Fruit fly (Drosophila melanogaster) whole organism, embryonic: ENCODE results near the gene Ror.

ENCODE experiments used
- Ada2b ChIP-seq: fragments of 200-800 bp; sonication (Bioruptor generic); IDR thresholded peaks from 2 replicates; pipeline ENCODE4 v1.3.6; 2022; ENCODE audit warnings: missing biosample characterization, missing genetic modification characterization
- CG10462 ChIP-seq: fragments of 200-800 bp; sonication (Bioruptor generic); optimal IDR thresholded peaks from 2 replicates; lab custom pipeline; 2016; ENCODE audit warnings: missing biosample characterization, missing genetic modification characterization
- CG11560 ChIP-seq: fragments of 200-800 bp; sonication (Bioruptor generic); IDR thresholded peaks from 3 replicates; pipeline ENCODE4 v1.3.6; 2022; ENCODE audit warnings: missing biosample characterization, missing genetic modification characterization
- CG13624 ChIP-seq: fragments of 200-800 bp; sonication (Bioruptor generic); optimal IDR thresholded peaks from 2 replicates; lab custom pipeline; 2016; ENCODE audit warnings: missing biosample characterization, missing genetic modification characterization
- CG14710 ChIP-seq: fragments of 200-800 bp; sonication (Bioruptor generic); optimal IDR thresholded peaks from 3 replicates; lab custom pipeline; 2019; ENCODE audit warnings: missing biosample characterization, mild to moderate bottlenecking, missing genetic modification characterization, moderate library complexity
- CG14860 ChIP-seq: fragments of 200-800 bp; sonication (Bioruptor generic); IDR thresholded peaks from 3 replicates; pipeline ENCODE4 v1.3.6; 2022; ENCODE audit warnings: missing biosample characterization, missing genetic modification characterization; ENCODE audit not compliant: partially characterized antibody
- CG16813 ChIP-seq: fragments of 200-800 bp; sonication (Bioruptor generic); IDR thresholded peaks from 3 replicates; pipeline ENCODE4 v1.3.6; 2022; ENCODE audit warnings: missing biosample characterization, missing genetic modification characterization; ENCODE audit not compliant: partially characterized antibody
- CG16815 ChIP-seq: fragments of 200-800 bp; sonication (Bioruptor generic); optimal IDR thresholded peaks from 3 replicates; lab custom pipeline; 2017; ENCODE audit warnings: missing biosample characterization, mild to moderate bottlenecking, missing genetic modification characterization
- CG18476 ChIP-seq: fragments of 200-800 bp; sonication (Bioruptor generic); optimal IDR thresholded peaks from 2 replicates; lab custom pipeline; 2016; ENCODE audit warnings: missing biosample characterization, mild to moderate bottlenecking, missing genetic modification characterization
- CG32772 ChIP-seq: fragments of 200-800 bp; sonication (Bioruptor generic); IDR thresholded peaks from 2 replicates; pipeline ENCODE4 v1.3.6; 2022; ENCODE audit warnings: missing biosample characterization, missing genetic modification characterization
- CG34422 ChIP-seq: fragments of 200-800 bp; sonication (Bioruptor generic); IDR thresholded peaks from 3 replicates; pipeline ENCODE4 v1.3.6; 2022; ENCODE audit warnings: missing biosample characterization, missing genetic modification characterization
- CG3847 ChIP-seq: fragments of 200-800 bp; sonication (Bioruptor generic); IDR thresholded peaks from 2 replicates; pipeline ENCODE4 v1.3.6; 2022; ENCODE audit warnings: missing biosample characterization, missing genetic modification characterization
- CG3995 ChIP-seq: fragments of 200-800 bp; sonication (Bioruptor generic); optimal IDR thresholded peaks from 3 replicates; lab custom pipeline; 2016; ENCODE audit warnings: missing biosample characterization, missing genetic modification characterization
- CG4424 ChIP-seq: fragments of 200-800 bp; sonication (Bioruptor generic); optimal IDR thresholded peaks from 3 replicates; lab custom pipeline; 2016; ENCODE audit warnings: missing biosample characterization, missing genetic modification characterization
- CG4617 ChIP-seq: fragments of 200-800 bp; sonication (Bioruptor generic); optimal IDR thresholded peaks from 3 replicates; lab custom pipeline; 2016; ENCODE audit warnings: missing biosample characterization, missing genetic modification characterization, borderline replicate concordance
- CG4854 ChIP-seq: fragments of 200-800 bp; sonication (Bioruptor generic); optimal IDR thresholded peaks from 2 replicates; lab custom pipeline; 2016; ENCODE audit warnings: missing biosample characterization, missing genetic modification characterization, inconsistent platforms
- CG6791 ChIP-seq: fragments of 200-800 bp; sonication (Bioruptor generic); IDR thresholded peaks from 3 replicates; pipeline ENCODE4 v1.3.6; 2022; ENCODE audit warnings: missing biosample characterization, missing genetic modification characterization; ENCODE audit not compliant: partially characterized antibody
- CG7372 ChIP-seq: fragments of 200-800 bp; sonication (Bioruptor generic); IDR thresholded peaks from 2 replicates; pipeline ENCODE4 v1.3.6; 2022; ENCODE audit warnings: missing biosample characterization, missing genetic modification characterization
- CHES-1-like ChIP-seq: fragments of 200-800 bp; sonication (Bioruptor generic); optimal IDR thresholded peaks from 2 replicates; lab custom pipeline; 2016; ENCODE audit warnings: missing biosample characterization, missing genetic modification characterization
- Dbx ChIP-seq: fragments of 200-800 bp; sonication (Bioruptor generic); IDR thresholded peaks from 3 replicates; pipeline ENCODE4 v1.3.6; 2022; ENCODE audit warnings: missing biosample characterization, missing genetic modification characterization
- Dp ChIP-seq: fragments of 200-800 bp; sonication (Bioruptor generic); optimal IDR thresholded peaks from 2 replicates; lab custom pipeline; 2018; ENCODE audit warnings: missing biosample characterization, mild to moderate bottlenecking, missing genetic modification characterization, moderate library complexity
- Dref ChIP-seq: fragments of 200-800 bp; sonication (Bioruptor generic); IDR thresholded peaks from 2 replicates; pipeline ENCODE4 v1.3.6; 2022; ENCODE audit warnings: missing biosample characterization, missing genetic modification characterization
- Drgx ChIP-seq: fragments of 200-800 bp; sonication (Bioruptor generic); IDR thresholded peaks from 2 replicates; pipeline ENCODE4 v1.3.6; 2022; ENCODE audit warnings: missing biosample characterization, missing genetic modification characterization
- HmgZ ChIP-seq: fragments of 200-800 bp; sonication (Bioruptor generic); optimal IDR thresholded peaks from 2 replicates; lab custom pipeline; 2018; ENCODE audit warnings: missing biosample characterization, mild to moderate bottlenecking, missing genetic modification characterization
- Hr3 ChIP-seq: fragments of 200-800 bp; sonication (Bioruptor generic); optimal IDR thresholded peaks from 3 replicates; lab custom pipeline; 2016; ENCODE audit warnings: missing biosample characterization, missing genetic modification characterization
- MBD-R2 ChIP-seq: fragments of 200-800 bp; sonication (Bioruptor generic); IDR thresholded peaks from 2 replicates; pipeline ENCODE4 v1.3.6; 2022; ENCODE audit warnings: missing biosample characterization, missing genetic modification characterization
- Max ChIP-seq: fragments of 200-800 bp; sonication (Bioruptor generic); optimal IDR thresholded peaks from 2 replicates; lab custom pipeline; 2016; ENCODE audit warnings: missing biosample characterization, mild to moderate bottlenecking, missing genetic modification characterization
- Myb ChIP-seq: fragments of 200-800 bp; sonication (Bioruptor generic); optimal IDR thresholded peaks from 2 replicates; lab custom pipeline; 2016; ENCODE audit warnings: missing biosample characterization, missing genetic modification characterization
- NC2α ChIP-seq: fragments of 200-800 bp; sonication (Bioruptor generic); optimal IDR thresholded peaks from 2 replicates; lab custom pipeline; 2016; ENCODE audit warnings: missing biosample characterization, missing genetic modification characterization
- Ravus ChIP-seq: fragments of 200-800 bp; sonication (Bioruptor generic); IDR thresholded peaks from 2 replicates; pipeline ENCODE4 v1.3.6; 2022; ENCODE audit warnings: missing biosample characterization, missing genetic modification characterization
- Scr ChIP-seq: fragments of 200-800 bp; sonication (Bioruptor generic); IDR thresholded peaks from 2 replicates; pipeline ENCODE4 v1.3.6; 2022; ENCODE audit warnings: missing biosample characterization, missing genetic modification characterization; ENCODE audit not compliant: partially characterized antibody
- Sin3A ChIP-seq: fragments of >200 bp; optimal IDR thresholded peaks from 2 replicates; lab custom pipeline; 2018
- Spps ChIP-seq: fragments of 200-800 bp; sonication (Bioruptor generic); optimal IDR thresholded peaks from 2 replicates; lab custom pipeline; 2018; ENCODE audit warnings: missing biosample characterization, mild to moderate bottlenecking, missing genetic modification characterization
- Vsx1 ChIP-seq: fragments of 200-800 bp; sonication (Bioruptor generic); optimal IDR thresholded peaks from 2 replicates; lab custom pipeline; 2017; ENCODE audit warnings: missing biosample characterization, mild to moderate bottlenecking, missing genetic modification characterization, missing genetic modification reagents
- YL-1 ChIP-seq: fragments of 200-800 bp; sonication (Bioruptor generic); optimal IDR thresholded peaks from 3 replicates; lab custom pipeline; 2017; ENCODE audit warnings: missing biosample characterization, mild to moderate bottlenecking, missing genetic modification characterization
- al ChIP-seq: fragments of 200-800 bp; sonication (Bioruptor generic); IDR thresholded peaks from 2 replicates; pipeline ENCODE4 v1.3.6; 2022; ENCODE audit warnings: missing biosample characterization, missing genetic modification characterization
- ap ChIP-seq: fragments of 200-800 bp; sonication (Bioruptor generic); IDR thresholded peaks from 2 replicates; pipeline ENCODE4 v1.3.6; 2022; ENCODE audit warnings: missing biosample characterization, missing genetic modification characterization
- dpn ChIP-seq, 2 experiments: fragments of 200-800 bp; sonication (Bioruptor generic); optimal IDR thresholded peaks; 3 replicates each; lab custom pipeline; 2016; ENCODE audit warnings: missing biosample characterization in 2 of 2, missing genetic modification characterization in 2 of 2
- emc ChIP-seq: fragments of 200-800 bp; sonication (Bioruptor generic); optimal IDR thresholded peaks from 2 replicates; lab custom pipeline; 2016; ENCODE audit warnings: missing biosample characterization, missing genetic modification characterization
- eve ChIP-seq, 2 experiments: fragments of >200 bp; optimal IDR thresholded peaks; 2 replicates each; lab custom pipeline; 2017; ENCODE audit warnings: missing biosample characterization in 2 of 2, missing genetic modification characterization in 2 of 2
- grau ChIP-seq: fragments of 200-800 bp; optimal IDR thresholded peaks from 3 replicates; lab custom pipeline; 2019; ENCODE audit warnings: missing biosample characterization, mild to moderate bottlenecking, missing genetic modification characterization, moderate library complexity
- gro ChIP-seq: fragments of 200-800 bp; sonication (Bioruptor generic); optimal IDR thresholded peaks from 2 replicates; lab custom pipeline; 2016; ENCODE audit warnings: missing biosample characterization, missing genetic modification characterization
- hbn ChIP-seq: fragments of 200-800 bp; sonication (Bioruptor generic); IDR thresholded peaks from 2 replicates; pipeline ENCODE4 v1.3.6; 2022; ENCODE audit warnings: missing biosample characterization, missing genetic modification characterization; ENCODE audit not compliant: partially characterized antibody
- her ChIP-seq: fragments of 200-800 bp; sonication (Bioruptor generic); optimal IDR thresholded peaks from 2 replicates; lab custom pipeline; 2016; ENCODE audit warnings: missing biosample characterization, missing genetic modification characterization
- lilli ChIP-seq: fragments of 200-800 bp; sonication (Bioruptor generic); optimal IDR thresholded peaks from 3 replicates; lab custom pipeline; 2016; ENCODE audit warnings: missing biosample characterization, missing genetic modification characterization
- nerfin-2 ChIP-seq: fragments of 200-800 bp; sonication (Bioruptor generic); IDR thresholded peaks from 2 replicates; pipeline ENCODE4 v1.3.6; 2022; ENCODE audit warnings: missing biosample characterization, missing genetic modification characterization; ENCODE audit not compliant: partially characterized antibody
- otp ChIP-seq: fragments of 200-800 bp; sonication (Bioruptor generic); IDR thresholded peaks from 3 replicates; pipeline ENCODE4, ENCODE4 v1.3.6; 2022; ENCODE audit warnings: missing biosample characterization, missing genetic modification characterization
- pum ChIP-seq: fragments of 200-800 bp; sonication (Bioruptor generic); optimal IDR thresholded peaks from 2 replicates; lab custom pipeline; 2016; ENCODE audit warnings: missing biosample characterization, missing genetic modification characterization
- stc ChIP-seq: fragments of 200-800 bp; sonication (Bioruptor generic); IDR thresholded peaks from 2 replicates; pipeline ENCODE4 v1.3.6; 2022; ENCODE audit warnings: missing biosample characterization, missing genetic modification characterization
- trem ChIP-seq: fragments of 200-800 bp; optimal IDR thresholded peaks from 3 replicates; lab custom pipeline; 2019; ENCODE audit warnings: missing biosample characterization, mild to moderate bottlenecking, missing genetic modification characterization, moderate library complexity
- twi ChIP-seq: fragments of 200-800 bp; optimal IDR thresholded peaks from 2 replicates; lab custom pipeline; 2019; ENCODE audit warnings: missing biosample characterization, mild to moderate bottlenecking, missing genetic modification characterization, moderate library complexity
- unc-4 ChIP-seq: fragments of 200-800 bp; sonication (Bioruptor generic); IDR thresholded peaks from 2 replicates; pipeline ENCODE4 v1.3.6; 2022; ENCODE audit warnings: missing biosample characterization, missing genetic modification characterization; ENCODE audit not compliant: partially characterized antibody

The Ror gene

dm6 chr2L:10246785-10247190 lies 4.9 kb upstream of the Ror start, which contains the start of gene chico (continued):
- TF ChIP-seq CG16815 (GFP tag; lab: Kevin White, UChicago) (no peak), Spps (tag; lab: Kevin White, UChicago) (peak; percentile 0), CG16813 (GFP tag; lab: Robert Waterston, UW) (peak; percentile 53), CG7372 (GFP tag; lab: Robert Waterston, UW) (no peak), gro (GFP tag; lab: Kevin White, UChicago) (peak; percentile 47), hbn (GFP tag; lab: Robert Waterston, UW) (peak; percentile 52), CG32772 (GFP tag; lab: Robert Waterston, UW) (no peak), CG3995 (GFP tag; lab: Kevin White, UChicago) (no peak), her (GFP tag; lab: Kevin White, UChicago) (peak; percentile 42), Max (GFP tag; lab: Kevin White, UChicago) (peak; percentile 23), CG6791 (GFP tag; lab: Robert Waterston, UW) (peak; percentile 89), pum (GFP tag; lab: Kevin White, UChicago) (no peak), Vsx1 (GFP tag; lab: Kevin White, UChicago) (no peak), dpn (GFP tag; optimal IDR thresholded peaks at IDR 0.05; lab: Kevin White, UChicago) (no peak), CG14860 (GFP tag; lab: Robert Waterston, UW) (peak; percentile 68), HmgZ (tag; lab: Kevin White, UChicago) (peak; percentile 51), CG4617 (GFP tag; lab: Kevin White, UChicago) (peak; percentile 63), stc (no peak), CG18476 (GFP tag; lab: Kevin White, UChicago) (no peak), CG3847 (GFP tag; lab: Robert Waterston, UW) (no peak; the same call in 1 of the 2 replicates), otp (GFP tag; lab: Robert Waterston, UW) (no peak), trem (peak; percentile 80), al (GFP tag; lab: Robert Waterston, UW) (no peak), twi (tag; lab: Kevin White, UChicago) (peak; percentile 19), Scr (GFP tag; lab: Robert Waterston, UW) (peak; percentile 63), eve (GFP tag; optimal IDR thresholded peaks at IDR 0.05; lab: Kevin White, UChicago) (peak in 1 of 2 experiments; percentile 76), Ravus (GFP tag; lab: Robert Waterston, UW) (no peak), Drgx (GFP tag; lab: Robert Waterston, UW) (no peak), NC2α (GFP tag; lab: Kevin White, UChicago) (no peak), CG11560 (peak; percentile 99), Dp (GFP tag; lab: Kevin White, UChicago) (peak; percentile 73), emc (no peak), unc-4 (GFP tag; lab: Robert Waterston, UW) (peak; percentile 62), Ada2b (GFP tag; lab: Robert Waterston, UW) (no peak), Myb (GFP tag; lab: Kevin White, UChicago) (peak; percentile 90), Dbx (peak; percentile 22; the same call in 1 of the 3 replicates), CG10462 (GFP tag; lab: Kevin White, UChicago) (no peak), CG4424 (peak; percentile 29), CG14710 (tag; lab: Kevin White, UChicago) (peak; percentile 67), YL-1 (peak; percentile 62), nerfin-2 (GFP tag; lab: Robert Waterston, UW) (peak; percentile 58; the same call in 1 of the 2 replicates), Hr3 (GFP tag; lab: Kevin White, UChicago) (no peak), grau (tag; lab: Kevin White, UChicago) (no peak), Dref (peak; percentile 98), CG34422 (GFP tag; lab: Robert Waterston, UW) (peak; percentile 63; the same call in 1 of the 3 replicates), ap (GFP tag; lab: Robert Waterston, UW) (no peak), Sin3A (lab: Kevin White, UChicago) (peak; percentile 17), MBD-R2 (peak; percentile 56), CHES-1-like (GFP tag; lab: Kevin White, UChicago) (peak; percentile 18), lilli (GFP tag; lab: Kevin White, UChicago) (peak; percentile 38), CG4854 (GFP tag; lab: Kevin White, UChicago) (peak; percentile 4), CG13624 (GFP tag; lab: Kevin White, UChicago) (peak; percentile 68)
